Worm (Caenorhabditis elegans): Measurements from ENCODE around the gene F39G3.4.

F39G3.4 gene

ce11 chrV:4742190-4742589, 17.6 kb downstream of the F39G3.4 start, which contains the start of gene ugt-61:
ugt-61 (plus strand) TSS chrV:4742422.
- TF ChIP-seq Y56A3A.18 (GFP tag; IDR thresholded peaks at IDR 0.05): no peak
- TF ChIP-seq hmg-1.2 (GFP tag; IDR thresholded peaks at IDR 0.05): peak; percentile 51; the same call in 1 of the 2 replicates
- TF ChIP-seq let-607 (tag; optimal IDR thresholded peaks at IDR 0.05): no peak
- TF ChIP-seq nhr-80 (tag; optimal IDR thresholded peaks at IDR 0.05): peak; percentile 16

- TF ChIP-seq F10E7.11 (tag; optimal IDR thresholded peaks at IDR 0.05) (no peak), ama-1 (optimal IDR thresholded peaks at IDR 0.05) (no peak), ama-1 (GFP tag; optimal IDR thresholded peaks at IDR 0.05) (no peak), nfya-2 (GFP tag; IDR thresholded peaks at IDR 0.05) (no peak), dox-1 (GFP tag; IDR thresholded peaks at IDR 0.05) (no peak), cebp-2 (GFP tag; IDR thresholded peaks at IDR 0.05) (no peak), rpc-1 (optimal IDR thresholded peaks at IDR 0.05) (no peak), rpc-1 (tag; optimal IDR thresholded peaks at IDR 0.05) (no peak)
These were observed 20.7 kb downstream of the F39G3.4 start, which contains the start of gene C18G1.7 for ce11 chrV:4745269-4745668. C18G1.7 (plus strand) TSS chrV:4745569.

- TF ChIP-seq Y56A3A.18 (GFP tag; IDR thresholded peaks at IDR 0.05) (no peak), cebp-2 (GFP tag; IDR thresholded peaks at IDR 0.05) (no peak), hmg-20 (GFP tag; IDR thresholded peaks at IDR 0.05) (no peak), F57C9.4 (tag; optimal IDR thresholded peaks at IDR 0.05) (no peak), hlh-12 (tag; optimal IDR thresholded peaks at IDR 0.05) (no peak), madf-3 (GFP tag; IDR thresholded peaks at IDR 0.05) (no peak), ztf-6 (GFP tag; IDR thresholded peaks at IDR 0.05) (no peak), nfyb-1 (GFP tag; IDR thresholded peaks at IDR 0.05) (no peak), ztf-26 (tag; optimal IDR thresholded peaks at IDR 0.05) (no peak), ceh-79 (tag; optimal IDR thresholded peaks at IDR 0.05) (no peak), ceh-100 (GFP tag; IDR thresholded peaks at IDR 0.05) (no peak), sdz-38 (tag; optimal IDR thresholded peaks at IDR 0.05) (no peak)
These were observed 25.7 kb downstream of the F39G3.4 start, which contains the start of gene C18G1.6 for ce11 chrV:4750294-4750693. C18G1.6 (plus strand) TSS chrV:4750594.

ce11 chrV:4754123-4754522, 29.6 kb downstream of the F39G3.4 start, which contains the start of gene hil-4:
hil-4 (plus strand) TSS chrV:4754313.
- TF ChIP-seq repo-1 (tag; optimal IDR thresholded peaks at IDR 0.05) (no peak), attf-5 (GFP tag; optimal IDR thresholded peaks at IDR 0.05) (no peak), lin-54 (GFP tag; optimal IDR thresholded peaks at IDR 0.05) (peak; percentile 53), lsl-1 (GFP tag; optimal IDR thresholded peaks at IDR 0.05) (peak; percentile 74), lin-35 (GFP tag; optimal IDR thresholded peaks at IDR 0.05) (peak in 1 of 3 experiments; percentile 16), dpl-1 (GFP tag; optimal IDR thresholded peaks at IDR 0.05) (peak; percentile 75), ztf-28 (GFP tag; IDR thresholded peaks at IDR 0.05) (peak; percentile 84), D2030.7 (GFP tag; IDR thresholded peaks at IDR 0.05) (peak; percentile 90), ceh-91 (GFP tag; IDR thresholded peaks at IDR 0.05) (peak; percentile 86), lag-1 (GFP tag; IDR thresholded peaks at IDR 0.05) (no peak), aptf-2 (GFP tag; conservative IDR thresholded peaks at IDR 0.05) (0 out of 2 replicates have a peak, but pooled peaks have one; percentile 46), mcd-1 (GFP tag; IDR thresholded peaks at IDR 0.05) (peak; percentile 42), snpc-1.3 (tag; optimal IDR thresholded peaks at IDR 0.05; ENCODE audit: insufficient read depth) (no peak), ztf-6 (GFP tag; IDR thresholded peaks at IDR 0.05) (0 out of 2 replicates have a peak, but pooled peaks have one; percentile 49), rcor-1 (GFP tag; IDR thresholded peaks at IDR 0.05) (peak; percentile 47), ceh-100 (GFP tag; IDR thresholded peaks at IDR 0.05) (no peak), F52B5.7 (tag; optimal IDR thresholded peaks at IDR 0.05) (no peak), ceh-58 (GFP tag; IDR thresholded peaks at IDR 0.05) (no peak), B0019.2 (GFP tag; conservative IDR thresholded peaks at IDR 0.05) (peak; percentile 45), mes-4 (tag; optimal IDR thresholded peaks at IDR 0.05) (no peak), Y95B8A.8 (GFP tag; IDR thresholded peaks at IDR 0.05) (peak; percentile 75; the same call in 1 of the 2 replicates), ztf-18 (tag; optimal IDR thresholded peaks at IDR 0.05) (no peak), attf-6 (GFP tag; IDR thresholded peaks at IDR 0.05) (peak; percentile 32; the same call in 1 of the 2 replicates), nfya-2 (GFP tag; IDR thresholded peaks at IDR 0.05) (no peak), chd-7 (tag; optimal IDR thresholded peaks at IDR 0.05) (no peak), bed-2 (GFP tag; IDR thresholded peaks at IDR 0.05) (0 out of 2 replicates have a peak, but pooled peaks have one; percentile 14), B0261.1 (tag; optimal IDR thresholded peaks at IDR 0.05) (no peak)

Measured in whole organism, young adult.